Worm (Caenorhabditis elegans) whole organism, L1 larva: ENCODE data around the gene eng-1.

Experiments used
- C04F5.9 ChIP-seq: sonication (generic microtip); optimal IDR thresholded peaks from 2 replicates; lab custom pipeline; 2016; ENCODE audit warnings: missing genetic modification characterization, missing compliant biosample characterization
- F16B12.6 ChIP-seq: fragments of 150-350 bp; optimal IDR thresholded peaks from 2 replicates; lab custom pipeline; 2014; ENCODE audit warnings: missing biosample characterization, missing genetic modification characterization
- Y116A8C.19 ChIP-seq: sonication (generic microtip); optimal IDR thresholded peaks from 2 replicates; lab custom pipeline; 2016; ENCODE audit warnings: missing compliant biosample characterization, missing genetic modification characterization, borderline replicate concordance
- aha-1 ChIP-seq: fragments of 150-350 bp; optimal IDR thresholded peaks from 2 replicates; lab custom pipeline; 2014; ENCODE audit warnings: missing biosample characterization, missing genetic modification characterization
- aly-2 ChIP-seq: fragments of 150-350 bp; optimal IDR thresholded peaks from 2 replicates; lab custom pipeline; 2014; ENCODE audit warnings: missing biosample characterization, missing genetic modification characterization
- blmp-1 ChIP-seq: fragments of 150-350 bp; optimal IDR thresholded peaks from 2 replicates; lab custom pipeline; 2014; ENCODE audit warnings: missing biosample characterization, missing genetic modification characterization
- ceh-82 ChIP-seq, 3 experiments: fragments of 150-350 bp in 1 of 3; sonication (generic microtip) in 2 of 3; optimal IDR thresholded peaks; 2 replicates each; lab custom pipeline; 2014 to 2017; ENCODE audit warnings: missing biosample characterization in 3 of 3, missing genetic modification characterization in 3 of 3
- ceh-88 ChIP-seq: fragments of 200-800 bp; sonication (Bioruptor generic); IDR thresholded peaks from 2 replicates; pipeline ENCODE4 v1.3.6; 2022; ENCODE audit warnings: missing genetic modification characterization, missing compliant biosample characterization
- ces-1 ChIP-seq: fragments of 150-350 bp; optimal IDR thresholded peaks from 2 replicates; lab custom pipeline; 2014; ENCODE audit warnings: missing biosample characterization, missing genetic modification reagents, missing genetic modification characterization
- elt-2 ChIP-seq: sonication (generic microtip); optimal IDR thresholded peaks from 2 replicates; lab custom pipeline; 2016; ENCODE audit warnings: missing genetic modification characterization, mild to moderate bottlenecking, inconsistent platforms, missing compliant biosample characterization, missing genetic modification reagents
- elt-3 ChIP-seq, 6 experiments: fragments of 150-350 bp in 1 of 6; sonication (generic microtip); optimal IDR thresholded peaks; 2 replicates each; lab custom pipeline; 2017 to 2018; ENCODE audit warnings: missing biosample characterization in 6 of 6, missing genetic modification characterization in 6 of 6, inconsistent platforms in 1 of 6
- fkh-10 ChIP-seq: sonication (generic microtip); optimal IDR thresholded peaks from 2 replicates; lab custom pipeline; 2017; ENCODE audit warnings: missing biosample characterization, missing genetic modification reagents, missing genetic modification characterization
- fkh-8 ChIP-seq: sonication (generic microtip); optimal IDR thresholded peaks from 2 replicates; lab custom pipeline; 2016; ENCODE audit warnings: mild to moderate bottlenecking, missing genetic modification characterization, missing compliant biosample characterization
- fos-1 ChIP-seq: fragments of 150-350 bp; optimal IDR thresholded peaks from 2 replicates; lab custom pipeline; 2014; ENCODE audit warnings: missing biosample characterization, missing genetic modification characterization
- grh-1 ChIP-seq: fragments of 200-800 bp; sonication (Bioruptor generic); IDR thresholded peaks from 2 replicates; pipeline ENCODE4 v1.3.6; 2022; ENCODE audit warnings: missing genetic modification reagents, missing genetic modification characterization, missing compliant biosample characterization
- hlh-17 ChIP-seq: fragments of 200-800 bp; sonication (Bioruptor generic); optimal IDR thresholded peaks from 2 replicates; lab custom pipeline; 2018; ENCODE audit warnings: missing genetic modification characterization, mild to moderate bottlenecking, missing compliant biosample characterization, moderate library complexity, borderline replicate concordance
- hlh-4 ChIP-seq: sonication (generic microtip); optimal IDR thresholded peaks from 2 replicates; lab custom pipeline; 2016; ENCODE audit warnings: mild to moderate bottlenecking, missing genetic modification characterization, missing compliant biosample characterization
- hpl-2 ChIP-seq: fragments of 150-350 bp; optimal IDR thresholded peaks from 2 replicates; lab custom pipeline; 2014; ENCODE audit warnings: missing biosample characterization, missing genetic modification reagents, missing genetic modification characterization
- isw-1 ChIP-seq: fragments of 200-800 bp; sonication (Bioruptor generic); IDR thresholded peaks from 2 replicates; pipeline ENCODE4 v1.3.6; 2022; ENCODE audit warnings: missing genetic modification characterization, missing compliant biosample characterization
- jun-1 ChIP-seq: fragments of 150-350 bp; optimal IDR thresholded peaks from 2 replicates; lab custom pipeline; 2014; ENCODE audit warnings: missing biosample characterization, missing genetic modification reagents, missing genetic modification characterization
- lin-13 ChIP-seq: fragments of 150-350 bp; optimal IDR thresholded peaks from 2 replicates; lab custom pipeline; 2014; ENCODE audit warnings: missing biosample characterization, missing genetic modification reagents, missing genetic modification characterization
- lin-14 ChIP-seq: fragments of 200-800 bp; sonication (Bioruptor generic); optimal IDR thresholded peaks from 2 replicates; lab custom pipeline; 2018; ENCODE audit warnings: mild to moderate bottlenecking, missing genetic modification characterization, moderate library complexity, missing compliant biosample characterization
- lin-39 ChIP-seq: fragments of 150-350 bp; optimal IDR thresholded peaks from 2 replicates; lab custom pipeline; 2014; ENCODE audit warnings: missing biosample characterization, missing genetic modification reagents, missing genetic modification characterization
- lir-3 ChIP-seq: sonication (generic microtip); optimal IDR thresholded peaks from 2 replicates; lab custom pipeline; 2016; ENCODE audit warnings: mild to moderate bottlenecking, missing genetic modification characterization, moderate library complexity, missing compliant biosample characterization; ENCODE audit not compliant: poor library complexity
- lsy-2 ChIP-seq, 2 experiments: fragments of 150-350 bp; optimal IDR thresholded peaks; 2 replicates each; lab custom pipeline; 2014; ENCODE audit warnings: missing biosample characterization in 2 of 2, missing genetic modification characterization in 2 of 2
- mdl-1 ChIP-seq, 2 experiments: fragments of 150-350 bp; optimal IDR thresholded peaks; 2 replicates each; lab custom pipeline; 2014 to 2017; ENCODE audit warnings: missing biosample characterization in 2 of 2, missing genetic modification characterization in 2 of 2, inconsistent platforms in 1 of 2
- mef-2 ChIP-seq: fragments of 150-350 bp; optimal IDR thresholded peaks from 2 replicates; lab custom pipeline; 2014; ENCODE audit warnings: missing biosample characterization, missing genetic modification characterization
- nhr-11 ChIP-seq: fragments of 150-350 bp; optimal IDR thresholded peaks from 2 replicates; lab custom pipeline; 2014; ENCODE audit warnings: missing biosample characterization, missing genetic modification characterization
- nhr-19 ChIP-seq: fragments of 200-800 bp; sonication (Bioruptor generic); conservative IDR thresholded peaks from 2 replicates; pipeline ENCODE4 v1.3.6; 2022; ENCODE audit warnings: missing genetic modification characterization, missing compliant biosample characterization
- nhr-237 ChIP-seq: fragments of 150-350 bp; optimal IDR thresholded peaks from 2 replicates; lab custom pipeline; 2014; ENCODE audit warnings: missing biosample characterization, missing genetic modification characterization
- nhr-28 ChIP-seq: fragments of 150-350 bp; optimal IDR thresholded peaks from 2 replicates; lab custom pipeline; 2014; ENCODE audit warnings: missing biosample characterization, missing genetic modification characterization
- nhr-84 ChIP-seq: sonication (generic microtip); optimal IDR thresholded peaks from 2 replicates; lab custom pipeline; 2017; ENCODE audit warnings: missing biosample characterization, missing genetic modification characterization
- pag-3 ChIP-seq: sonication (generic microtip); optimal IDR thresholded peaks from 2 replicates; lab custom pipeline; 2017; ENCODE audit warnings: missing genetic modification characterization, mild to moderate bottlenecking, missing compliant biosample characterization, antibody characterized with exemption, borderline replicate concordance; ENCODE audit not compliant: insufficient read depth
- pqm-1 ChIP-seq: sonication (generic microtip); optimal IDR thresholded peaks from 3 replicates; lab custom pipeline; 2017; ENCODE audit warnings: missing biosample characterization, missing genetic modification characterization
- rnt-1 ChIP-seq: sonication (generic microtip); optimal IDR thresholded peaks from 2 replicates; lab custom pipeline; 2016; ENCODE audit warnings: mild to moderate bottlenecking, missing genetic modification characterization, moderate library complexity, missing compliant biosample characterization
- snpc-4 ChIP-seq: fragments of 150-350 bp; optimal IDR thresholded peaks from 2 replicates; lab custom pipeline; 2014; ENCODE audit warnings: missing biosample characterization, missing genetic modification characterization
- snu-23 ChIP-seq: sonication (generic microtip); optimal IDR thresholded peaks from 2 replicates; lab custom pipeline; 2016; ENCODE audit warnings: missing genetic modification characterization, missing compliant biosample characterization
- sox-4 ChIP-seq: sonication (generic microtip); optimal IDR thresholded peaks from 2 replicates; lab custom pipeline; 2016; ENCODE audit warnings: missing genetic modification characterization, missing compliant biosample characterization
- sptf-1 ChIP-seq: fragments of 150-350 bp; optimal IDR thresholded peaks from 2 replicates; lab custom pipeline; 2014; ENCODE audit warnings: missing biosample characterization, missing genetic modification characterization
- sup-37 ChIP-seq: fragments of 200-800 bp; sonication (Bioruptor generic); optimal IDR thresholded peaks from 2 replicates; lab custom pipeline; 2018; ENCODE audit warnings: mild to moderate bottlenecking, missing genetic modification characterization, missing compliant biosample characterization
- swsn-7 ChIP-seq: sonication (generic microtip); optimal IDR thresholded peaks from 2 replicates; lab custom pipeline; 2016; ENCODE audit warnings: missing genetic modification characterization, missing compliant biosample characterization
- tbx-2 ChIP-seq: sonication (generic microtip); optimal IDR thresholded peaks from 2 replicates; lab custom pipeline; 2016; ENCODE audit warnings: missing genetic modification characterization, missing compliant biosample characterization
- tlp-1 ChIP-seq: fragments of 150-350 bp; optimal IDR thresholded peaks from 2 replicates; lab custom pipeline; 2014; ENCODE audit warnings: missing biosample characterization, missing genetic modification characterization
- unc-130 ChIP-seq: fragments of 150-350 bp; optimal IDR thresholded peaks from 2 replicates; lab custom pipeline; 2017; ENCODE audit warnings: missing biosample characterization, missing genetic modification characterization, inconsistent platforms
- unc-30 ChIP-seq: sonication (generic microtip); optimal IDR thresholded peaks from 2 replicates; lab custom pipeline; 2017; ENCODE audit warnings: missing biosample characterization, missing genetic modification characterization
- unc-62 ChIP-seq: fragments of 150-350 bp; optimal IDR thresholded peaks from 2 replicates; lab custom pipeline; 2014; ENCODE audit warnings: missing biosample characterization, missing genetic modification reagents, missing genetic modification characterization
- unc-86 ChIP-seq: sonication (generic microtip); optimal IDR thresholded peaks from 2 replicates; lab custom pipeline; 2016; ENCODE audit warnings: missing genetic modification characterization, missing compliant biosample characterization
- unc-98 ChIP-seq: fragments of 200-800 bp; sonication (Bioruptor generic); IDR thresholded peaks from 2 replicates; pipeline ENCODE4 v1.3.6; 2022; ENCODE audit warnings: missing genetic modification characterization, missing compliant biosample characterization
- xbp-1 ChIP-seq: sonication (generic microtip); optimal IDR thresholded peaks from 2 replicates; lab custom pipeline; 2016; ENCODE audit warnings: missing genetic modification characterization, missing compliant biosample characterization
- ztf-11 ChIP-seq, 2 experiments: sonication (generic microtip); optimal IDR thresholded peaks; 2 replicates each; lab custom pipeline; 2016 to 2017; ENCODE audit warnings: missing genetic modification characterization in 2 of 2, missing biosample characterization in 1 of 2, missing compliant biosample characterization in 1 of 2
- ztf-4 ChIP-seq: fragments of 150-350 bp; optimal IDR thresholded peaks from 2 replicates; lab custom pipeline; 2014; ENCODE audit warnings: missing biosample characterization, missing genetic modification characterization

The eng-1 gene

DNA sequence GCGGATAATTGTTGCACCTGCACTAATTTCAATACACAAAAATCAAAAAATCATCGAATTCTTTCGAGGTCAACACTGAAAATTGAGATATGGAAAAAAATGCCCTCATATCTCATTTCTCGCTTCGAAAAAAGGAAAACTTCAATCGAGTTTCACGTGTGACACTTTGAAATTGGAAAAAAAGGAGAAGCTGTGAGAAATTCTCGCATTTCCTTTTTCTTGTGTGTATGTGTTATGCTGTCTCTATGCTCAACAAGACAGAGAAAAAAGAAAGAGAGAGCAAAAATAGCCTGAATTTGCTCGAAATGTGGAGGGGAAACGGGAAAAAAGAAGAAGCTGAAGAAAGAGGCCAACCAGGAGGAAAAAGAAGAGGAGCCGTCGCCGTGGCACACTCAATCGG, 21.9 kb downstream of the eng-1 start (continued):
- peak; percentile 77 for TF ChIP-seq lin-14 (GFP tag; lab: Kevin White, UChicago)
- TF ChIP-seq sox-4 (tag; lab: Kevin White, UChicago): no peak
- TF ChIP-seq nhr-11 (tag; lab: Kevin White, UChicago): no peak
- no peak for TF ChIP-seq pag-3 (tag; lab: Kevin White, UChicago)
- no peak for TF ChIP-seq ztf-11 (tag; optimal IDR thresholded peaks at IDR 0.05; lab: Kevin White, UChicago)

DNA sequence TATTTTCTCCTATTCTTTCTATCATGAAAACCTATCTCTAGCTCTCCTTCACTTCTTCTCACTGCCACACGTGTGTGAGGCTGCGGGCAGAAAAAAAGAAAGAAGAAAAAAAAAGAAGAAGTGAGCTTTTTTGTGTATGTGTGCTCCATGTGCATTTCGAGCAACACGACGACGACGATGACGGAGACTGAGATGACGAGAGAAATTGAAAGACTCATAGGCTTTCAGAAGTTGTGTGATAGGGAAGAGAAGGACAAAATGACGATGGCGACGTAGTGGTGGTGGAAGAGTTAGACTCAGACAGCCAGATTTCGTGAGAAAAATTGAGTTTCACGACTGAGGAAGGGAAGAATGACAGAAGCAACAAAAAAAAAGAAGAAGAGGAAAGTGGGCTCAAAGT, 22.8 kb downstream of the eng-1 start:
- TF ChIP-seq ceh-88 (GFP tag; lab: Robert Waterston, UW) (0 out of 2 replicates have a peak, but pooled peaks have one; percentile 26), ces-1 (GFP tag; lab: Kevin White, UChicago) (no peak), snu-23 (peak; percentile 75), ceh-82 (tag; optimal IDR thresholded peaks at IDR 0.05; lab: Kevin White, UChicago) (peak in 2 of 3 experiments; percentile 37 to 73), hlh-4 (tag; lab: Kevin White, UChicago) (no peak), C04F5.9 (tag; lab: Kevin White, UChicago) (no peak), fkh-10 (GFP tag; lab: Kevin White, UChicago) (peak; percentile 96), F16B12.6 (tag; lab: Kevin White, UChicago) (no peak), nhr-11 (tag; lab: Kevin White, UChicago) (peak; percentile 3), sox-4 (tag; lab: Kevin White, UChicago) (peak; percentile 34), Y116A8C.19 (tag; lab: Kevin White, UChicago) (no peak), pqm-1 (no peak), fos-1 (tag; lab: Kevin White, UChicago) (peak; percentile 40), unc-86 (tag; lab: Kevin White, UChicago) (peak; percentile 82), lir-3 (tag; lab: Kevin White, UChicago) (no peak), tbx-2 (tag; lab: Kevin White, UChicago) (peak; percentile 62), fkh-8 (tag; lab: Kevin White, UChicago) (peak; percentile 93), xbp-1 (tag; lab: Kevin White, UChicago) (peak; percentile 58), lsy-2 (tag; optimal IDR thresholded peaks at IDR 0.05; lab: Kevin White, UChicago) (peak; percentile 45 to 87), sptf-1 (tag; lab: Kevin White, UChicago) (no peak), unc-130 (tag; lab: Kevin White, UChicago) (peak; percentile 42), isw-1 (peak; percentile 51), lin-13 (GFP tag; lab: Kevin White, UChicago) (peak; percentile 7), nhr-28 (tag; lab: Kevin White, UChicago) (no peak), lin-39 (no peak), grh-1 (no peak), lin-14 (GFP tag; lab: Kevin White, UChicago) (peak; percentile 96), unc-30 (no peak), hlh-17 (GFP tag; lab: Kevin White, UChicago) (no peak), elt-2 (tag; lab: Kevin White, UChicago) (no peak), aha-1 (tag; lab: Kevin White, UChicago) (no peak), blmp-1 (tag; lab: Kevin White, UChicago) (no peak), snpc-4 (tag; lab: Kevin White, UChicago) (no peak), ztf-4 (tag; lab: Kevin White, UChicago) (no peak), hpl-2 (no peak), nhr-19 (GFP tag; lab: Robert Waterston, UW) (0 out of 2 replicates have a peak, but pooled peaks have one; percentile 27), nhr-84 (no peak), aly-2 (tag; lab: Kevin White, UChicago) (no peak), unc-98 (GFP tag; lab: Robert Waterston, UW) (no peak), elt-3 (tag; optimal IDR thresholded peaks at IDR 0.05; lab: Kevin White, UChicago) (no peak), nhr-237 (tag; lab: Kevin White, UChicago) (no peak), rnt-1 (tag; lab: Kevin White, UChicago) (peak; percentile 47), unc-62 (GFP tag; lab: Kevin White, UChicago) (no peak), sup-37 (no peak), pag-3 (tag; lab: Kevin White, UChicago) (peak; percentile 29), mdl-1 (tag; optimal IDR thresholded peaks at IDR 0.05; lab: Kevin White, UChicago) (peak; percentile 66 to 80), mef-2 (tag; lab: Kevin White, UChicago) (no peak), swsn-7 (tag; lab: Kevin White, UChicago) (peak; percentile 78), tlp-1 (no peak), jun-1 (tag; lab: Kevin White, UChicago) (peak; percentile 4)
